Worm (Caenorhabditis elegans): ENCODE data around the gene rsu-1.

- TF ChIP-seq unc-86 (tag; optimal IDR thresholded peaks at IDR 0.05) = no peak
- no peak for TF ChIP-seq unc-42 (tag; optimal IDR thresholded peaks at IDR 0.05)
- TF ChIP-seq eyg-1 (tag; optimal IDR thresholded peaks at IDR 0.05) = no peak
Measured at ce11 chrIII:3502215-3502838, 30.5 kb downstream of the rsu-1 start, which contains the start of gene M01F1.8.

Measured in whole organism, late embryonic.